Fruit fly (Drosophila melanogaster) Kc167 (cell line): ENCODE results near the gene scpr-B.

Experiments used
- Myc ChIP-seq: fragments of >200 bp; optimal IDR thresholded peaks from 2 replicates; lab custom pipeline; 2017; ENCODE audit warnings: missing external identifiers
- Sin3A ChIP-seq: fragments of >200 bp; optimal IDR thresholded peaks from 2 replicates; lab custom pipeline; 2018; ENCODE audit warnings: missing external identifiers
- psq ChIP-seq: fragments of >200 bp; optimal IDR thresholded peaks from 2 replicates; lab custom pipeline; 2017; ENCODE audit warnings: missing external identifiers

dm6 chr3R:11196648-11197388 is 44.0 kb downstream of the scpr-B start:
- TF ChIP-seq Sin3A, result no peak
- TF ChIP-seq psq (lab: Kevin White, UChicago), result no peak
- no peak for TF ChIP-seq Myc (lab: Kevin White, UChicago)
